Fruit fly (Drosophila melanogaster): ENCODE data around the gene CG14301.

The CG14301 gene

dm6 chr3R:18677500-18677940 lies 36.3 kb upstream of the CG14301 start, which contains the start of the genes dind and CG7706:
dind (minus strand) TSS chr3R:18677539.
CG7706 (plus strand) TSS chr3R:18677818.
- TF ChIP-seq Dip3 (GFP tag; optimal IDR thresholded peaks at IDR 0.05): peak; percentile 0
- TF ChIP-seq Hr51 (GFP tag; optimal IDR thresholded peaks at IDR 0.05): no peak
- peak; percentile 79 for TF ChIP-seq MBD-R2 (GFP tag; IDR thresholded peaks at IDR 0.05)
- peak; percentile 47 for TF ChIP-seq CG12659 (GFP tag; optimal IDR thresholded peaks at IDR 0.05)
- no peak for TF ChIP-seq CG4730 (GFP tag; IDR thresholded peaks at IDR 0.05)
- no peak for TF ChIP-seq tup (GFP tag; optimal IDR thresholded peaks at IDR 0.05)
- TF ChIP-seq row (GFP tag; IDR thresholded peaks at IDR 0.05): peak; percentile 72
- no peak for TF ChIP-seq CG14860 (GFP tag; IDR thresholded peaks at IDR 0.05; ENCODE audit: partially characterized antibody)
- TF ChIP-seq CoRest (tag; optimal IDR thresholded peaks at IDR 0.05): peak; percentile 44
- TF ChIP-seq CG11456 (GFP tag; IDR thresholded peaks at IDR 0.05): no peak
- no peak for TF ChIP-seq ind (GFP tag; optimal IDR thresholded peaks at IDR 0.05)
- TF ChIP-seq BEAF-32 (GFP tag; optimal IDR thresholded peaks at IDR 0.05): peak; percentile 27
- peak; percentile 51 for TF ChIP-seq pzg (GFP tag; optimal IDR thresholded peaks at IDR 0.05)
- TF ChIP-seq CG9797 (GFP tag; optimal IDR thresholded peaks at IDR 0.05): peak; percentile 59
- no peak for TF ChIP-seq CG2199 (GFP tag; IDR thresholded peaks at IDR 0.05)
- TF ChIP-seq Xbp1 (GFP tag; optimal IDR thresholded peaks at IDR 0.05): peak; percentile 27
- no peak for TF ChIP-seq gsb (GFP tag; IDR thresholded peaks at IDR 0.05)
- TF ChIP-seq CG9437 (GFP tag; optimal IDR thresholded peaks at IDR 0.05): peak; percentile 7
- TF ChIP-seq Dp (GFP tag; optimal IDR thresholded peaks at IDR 0.05): peak; percentile 40
- peak; percentile 81 for TF ChIP-seq nmo (GFP tag; optimal IDR thresholded peaks at IDR 0.05)
- TF ChIP-seq lmd (GFP tag; IDR thresholded peaks at IDR 0.05): no peak
- TF ChIP-seq CG4404 (GFP tag; IDR thresholded peaks at IDR 0.05): no peak
- peak; percentile 15 for TF ChIP-seq CG13775 (GFP tag; optimal IDR thresholded peaks at IDR 0.05)
- peak; percentile 39 for TF ChIP-seq Sin3A (optimal IDR thresholded peaks at IDR 0.05)
- TF ChIP-seq CG10979 (tag; optimal IDR thresholded peaks at IDR 0.05): peak; percentile 6
- no peak for TF ChIP-seq CG9215 (GFP tag; IDR thresholded peaks at IDR 0.05)
- TF ChIP-seq NK7.1 (GFP tag; optimal IDR thresholded peaks at IDR 0.05): no peak
- no peak for TF ChIP-seq Lpt (GFP tag; optimal IDR thresholded peaks at IDR 0.05)
- TF ChIP-seq CG17829 (tag; optimal IDR thresholded peaks at IDR 0.05): peak; percentile 15
- no peak for TF ChIP-seq slp2 (GFP tag; optimal IDR thresholded peaks at IDR 0.05)
- TF ChIP-seq CG30403 (GFP tag; optimal IDR thresholded peaks at IDR 0.05): peak; percentile 12
- TF ChIP-seq Scr (GFP tag; IDR thresholded peaks at IDR 0.05; ENCODE audit: partially characterized antibody): no peak
- TF ChIP-seq trem (tag; optimal IDR thresholded peaks at IDR 0.05): peak; percentile 70
- TF ChIP-seq CG11504 (tag; optimal IDR thresholded peaks at IDR 0.05): no peak
- peak; percentile 78 for TF ChIP-seq sens (GFP tag)
- TF ChIP-seq gfzf (GFP tag; optimal IDR thresholded peaks at IDR 0.05): peak; percentile 72
- no peak for TF ChIP-seq grn (GFP tag; optimal IDR thresholded peaks at IDR 0.05)
- peak; percentile 0 for TF ChIP-seq CG12155 (GFP tag; optimal IDR thresholded peaks at IDR 0.05)
- TF ChIP-seq E2f2 (GFP tag; IDR thresholded peaks at IDR 0.05): peak; percentile 47
- no peak for TF ChIP-seq CG12744 (GFP tag; optimal IDR thresholded peaks at IDR 0.05)
- TF ChIP-seq CG7357 (GFP tag; IDR thresholded peaks at IDR 0.05): peak; percentile 40; the same call in 1 of the 3 replicates
- TF ChIP-seq CG17912 (GFP tag; optimal IDR thresholded peaks at IDR 0.05): no peak
- peak; percentile 52 for TF ChIP-seq phol (tag; optimal IDR thresholded peaks at IDR 0.05)
- TF ChIP-seq CG18011 (GFP tag; optimal IDR thresholded peaks at IDR 0.05): peak; percentile 42
- peak; percentile 73 for TF ChIP-seq stwl (tag; optimal IDR thresholded peaks at IDR 0.05)
- peak; percentile 58 for TF ChIP-seq CG12391 (tag; optimal IDR thresholded peaks at IDR 0.05)
- TF ChIP-seq CG17802 (tag; optimal IDR thresholded peaks at IDR 0.05): peak; percentile 59
- TF ChIP-seq CG8924 (tag; optimal IDR thresholded peaks at IDR 0.05): peak; percentile 4
- TF ChIP-seq Med (GFP tag): peak; percentile 3
- peak; percentile 2 for TF ChIP-seq gcm (GFP tag; optimal IDR thresholded peaks at IDR 0.05)
- peak; percentile 7 for TF ChIP-seq Abd-B (GFP tag; optimal IDR thresholded peaks at IDR 0.05)
